Fruit fly (Drosophila melanogaster) whole organism, embryonic: ENCODE measurements around the gene Uch-L5R.
A peak's percentile ranks its signal among the peaks of the same experiment; 100 is the strongest.

Source experiments
- CG10431 ChIP-seq: fragments of 200-800 bp; sonication (Bioruptor generic); optimal IDR thresholded peaks from 3 replicates; lab custom pipeline; 2018; ENCODE audit warnings: missing biosample characterization, mild to moderate bottlenecking, missing genetic modification characterization
- CG10565 ChIP-seq: fragments of 200-800 bp; sonication (Bioruptor generic); optimal IDR thresholded peaks from 3 replicates; lab custom pipeline; 2016; ENCODE audit warnings: missing biosample characterization, mild to moderate bottlenecking, missing genetic modification characterization
- CG11093 ChIP-seq: fragments of 200-800 bp; sonication (Bioruptor generic); IDR thresholded peaks from 3 replicates; pipeline ENCODE4 v1.3.6; 2022; ENCODE audit warnings: missing biosample characterization, missing genetic modification characterization
- CG13287 ChIP-seq: fragments of 200-800 bp; sonication (Bioruptor generic); IDR thresholded peaks from 2 replicates; pipeline ENCODE4 v1.3.6; 2022; ENCODE audit warnings: missing biosample characterization, missing genetic modification characterization; ENCODE audit not compliant: partially characterized antibody
- CG15011 ChIP-seq: fragments of 200-800 bp; sonication (Bioruptor generic); optimal IDR thresholded peaks from 3 replicates; lab custom pipeline; 2018; ENCODE audit warnings: missing biosample characterization, mild to moderate bottlenecking, missing genetic modification characterization
- CG1603 ChIP-seq: fragments of 200-800 bp; sonication (Bioruptor generic); optimal IDR thresholded peaks from 2 replicates; lab custom pipeline; 2019; ENCODE audit warnings: missing biosample characterization, mild to moderate bottlenecking, missing genetic modification characterization, moderate library complexity
- CG16779 ChIP-seq: fragments of 200-800 bp; sonication (Bioruptor generic); IDR thresholded peaks from 2 replicates; pipeline ENCODE4 v1.3.6; 2022; ENCODE audit warnings: missing biosample characterization, missing genetic modification characterization
- CG16815 ChIP-seq: fragments of 200-800 bp; sonication (Bioruptor generic); optimal IDR thresholded peaks from 3 replicates; lab custom pipeline; 2017; ENCODE audit warnings: missing biosample characterization, mild to moderate bottlenecking, missing genetic modification characterization
- CG30020 ChIP-seq: fragments of 200-800 bp; optimal IDR thresholded peaks from 2 replicates; lab custom pipeline; 2019; ENCODE audit warnings: missing biosample characterization, mild to moderate bottlenecking, missing genetic modification characterization, moderate library complexity
- CG31365 ChIP-seq: fragments of 200-800 bp; sonication (Bioruptor generic); optimal IDR thresholded peaks from 2 replicates; lab custom pipeline; 2018; ENCODE audit warnings: missing biosample characterization, mild to moderate bottlenecking, missing genetic modification characterization
- CG33557 ChIP-seq: fragments of 200-800 bp; sonication (Bioruptor generic); optimal IDR thresholded peaks from 2 replicates; lab custom pipeline; 2019; ENCODE audit warnings: missing biosample characterization, mild to moderate bottlenecking, missing genetic modification characterization, moderate library complexity
- CG5953 ChIP-seq: fragments of 200-800 bp; sonication (Bioruptor generic); IDR thresholded peaks from 2 replicates; pipeline ENCODE4 v1.3.6; 2022; ENCODE audit warnings: missing biosample characterization, missing genetic modification characterization
- CG6791 ChIP-seq: fragments of 200-800 bp; sonication (Bioruptor generic); IDR thresholded peaks from 3 replicates; pipeline ENCODE4 v1.3.6; 2022; ENCODE audit warnings: missing biosample characterization, missing genetic modification characterization; ENCODE audit not compliant: partially characterized antibody
- CG6854 ChIP-seq: fragments of 200-800 bp; sonication (Bioruptor generic); optimal IDR thresholded peaks from 3 replicates; lab custom pipeline; 2017; ENCODE audit warnings: missing biosample characterization, mild to moderate bottlenecking, missing genetic modification characterization
- CG7839 ChIP-seq: fragments of 200-800 bp; sonication (Bioruptor generic); optimal IDR thresholded peaks from 3 replicates; lab custom pipeline; 2018; ENCODE audit warnings: missing biosample characterization, mild to moderate bottlenecking, missing genetic modification characterization, moderate library complexity
- CG8924 ChIP-seq: fragments of 200-800 bp; optimal IDR thresholded peaks from 3 replicates; lab custom pipeline; 2019; ENCODE audit warnings: missing biosample characterization, mild to moderate bottlenecking, missing genetic modification characterization, moderate library complexity
- CG8944 ChIP-seq: fragments of 200-800 bp; sonication (Bioruptor generic); optimal IDR thresholded peaks from 3 replicates; lab custom pipeline; 2016; ENCODE audit warnings: missing biosample characterization, missing genetic modification characterization
- CTCF ChIP-seq: fragments of 200-800 bp; sonication (Bioruptor generic); optimal IDR thresholded peaks from 2 replicates; lab custom pipeline; 2017; ENCODE audit warnings: missing biosample characterization, mild to moderate bottlenecking, missing genetic modification characterization, moderate library complexity
- Dip2 ChIP-seq: fragments of 200-800 bp; sonication (Bioruptor generic); IDR thresholded peaks from 2 replicates; pipeline ENCODE4 v1.3.6; 2022; ENCODE audit warnings: missing biosample characterization, missing genetic modification characterization
- Doc3 ChIP-seq: fragments of 200-800 bp; sonication (Bioruptor generic); IDR thresholded peaks from 3 replicates; pipeline ENCODE4 v1.3.6; 2022; ENCODE audit warnings: missing biosample characterization, missing genetic modification characterization; ENCODE audit not compliant: partially characterized antibody
- Fer2 ChIP-seq: fragments of 200-800 bp; sonication (Bioruptor generic); optimal IDR thresholded peaks from 2 replicates; lab custom pipeline; 2018; ENCODE audit warnings: missing biosample characterization, mild to moderate bottlenecking, missing genetic modification characterization, moderate library complexity
- Gug ChIP-seq: fragments of 200-800 bp; sonication (Bioruptor generic); IDR thresholded peaks from 4 replicates; pipeline ENCODE4 v1.3.6; 2022; ENCODE audit warnings: missing biosample characterization, missing genetic modification characterization
- HHEX ChIP-seq: fragments of 200-800 bp; sonication (Bioruptor generic); optimal IDR thresholded peaks from 3 replicates; lab custom pipeline; 2017; ENCODE audit warnings: missing biosample characterization, mild to moderate bottlenecking, missing genetic modification characterization, missing genetic modification reagents
- Jarid2 ChIP-seq: fragments of 200-800 bp; sonication (Bioruptor generic); optimal IDR thresholded peaks from 3 replicates; lab custom pipeline; 2017; ENCODE audit warnings: mild to moderate bottlenecking, missing biosample characterization, missing genetic modification reagents, missing genetic modification characterization
- MESR4 ChIP-seq: fragments of 200-800 bp; sonication (Bioruptor generic); optimal IDR thresholded peaks from 2 replicates; lab custom pipeline; 2018; ENCODE audit warnings: missing biosample characterization, mild to moderate bottlenecking, missing genetic modification characterization, moderate library complexity
- Nf-YA ChIP-seq: fragments of 200-800 bp; sonication (Bioruptor generic); IDR thresholded peaks from 2 replicates; pipeline ENCODE4 v1.3.6; 2022; ENCODE audit warnings: missing biosample characterization, missing genetic modification characterization
- Oli ChIP-seq: fragments of 200-800 bp; sonication (Bioruptor generic); optimal IDR thresholded peaks from 2 replicates; lab custom pipeline; 2018; ENCODE audit warnings: missing biosample characterization, mild to moderate bottlenecking, missing genetic modification characterization, moderate library complexity
- Side ChIP-seq: fragments of 200-800 bp; sonication (Bioruptor generic); optimal IDR thresholded peaks from 2 replicates; lab custom pipeline; 2016; ENCODE audit warnings: missing biosample characterization, missing genetic modification characterization
- Ssrp ChIP-seq: fragments of 200-800 bp; sonication (Bioruptor generic); optimal IDR thresholded peaks from 2 replicates; lab custom pipeline; 2018; ENCODE audit warnings: missing biosample characterization, mild to moderate bottlenecking, missing genetic modification characterization, moderate library complexity
- Trl ChIP-seq, 3 experiments: fragments of >200 bp in 2 of 3; fragments of 200-800 bp in 1 of 3; sonication (Bioruptor generic) in 1 of 3; optimal IDR thresholded peaks; 2 replicates in 1 of 3; 3 replicates in 2 of 3; lab custom pipeline; 2016 to 2017; ENCODE audit warnings: missing biosample characterization in 1 of 3, missing genetic modification characterization in 1 of 3
- Usf ChIP-seq: fragments of 200-800 bp; sonication (Bioruptor generic); optimal IDR thresholded peaks from 2 replicates; lab custom pipeline; 2017; ENCODE audit warnings: missing genotype, missing biosample characterization, missing genetic modification characterization
- Vsx1 ChIP-seq: fragments of 200-800 bp; sonication (Bioruptor generic); optimal IDR thresholded peaks from 2 replicates; lab custom pipeline; 2017; ENCODE audit warnings: missing biosample characterization, mild to moderate bottlenecking, missing genetic modification characterization, missing genetic modification reagents
- al ChIP-seq: fragments of 200-800 bp; sonication (Bioruptor generic); IDR thresholded peaks from 2 replicates; pipeline ENCODE4 v1.3.6; 2022; ENCODE audit warnings: missing biosample characterization, missing genetic modification characterization
- ash1 ChIP-seq: fragments of 200-800 bp; sonication (Bioruptor generic); optimal IDR thresholded peaks from 2 replicates; lab custom pipeline; 2018; ENCODE audit warnings: missing biosample characterization, mild to moderate bottlenecking, missing genetic modification characterization
- bbx ChIP-seq: fragments of 200-800 bp; sonication (Bioruptor generic); IDR thresholded peaks from 2 replicates; pipeline ENCODE4 v1.3.6; 2022; ENCODE audit warnings: missing biosample characterization, missing genetic modification characterization; ENCODE audit not compliant: partially characterized antibody
- crp ChIP-seq, 2 experiments: fragments of 200-800 bp; sonication (Bioruptor generic); optimal IDR thresholded peaks; 2 replicates in 1 of 2; 3 replicates in 1 of 2; lab custom pipeline; 2017; ENCODE audit warnings: missing biosample characterization in 2 of 2, missing genetic modification characterization in 2 of 2, mild to moderate bottlenecking in 1 of 2, moderate library complexity in 1 of 2
- danr ChIP-seq: fragments of 200-800 bp; sonication (Bioruptor generic); IDR thresholded peaks from 2 replicates; pipeline ENCODE4 v1.3.6; 2022; ENCODE audit warnings: missing biosample characterization, missing genetic modification characterization
- emc ChIP-seq: fragments of 200-800 bp; sonication (Bioruptor generic); optimal IDR thresholded peaks from 2 replicates; lab custom pipeline; 2016; ENCODE audit warnings: missing biosample characterization, missing genetic modification characterization
- fd64A ChIP-seq: fragments of 200-800 bp; sonication (Bioruptor generic); optimal IDR thresholded peaks from 3 replicates; lab custom pipeline; 2018; ENCODE audit warnings: missing biosample characterization, mild to moderate bottlenecking, missing genetic modification characterization
- lbe ChIP-seq: fragments of 200-800 bp; sonication (Bioruptor generic); optimal IDR thresholded peaks from 2 replicates; lab custom pipeline; 2016; ENCODE audit warnings: missing biosample characterization, mild to moderate bottlenecking, missing genetic modification characterization
- maf-S ChIP-seq: fragments of 200-800 bp; sonication (Bioruptor generic); optimal IDR thresholded peaks from 2 replicates; lab custom pipeline; 2016; ENCODE audit warnings: missing biosample characterization, missing genetic modification characterization
- nau ChIP-seq: fragments of 200-800 bp; sonication (Bioruptor generic); optimal IDR thresholded peaks from 3 replicates; lab custom pipeline; 2017; ENCODE audit warnings: missing biosample characterization, mild to moderate bottlenecking, missing genetic modification characterization, missing genetic modification reagents
- pan ChIP-seq, 4 experiments: fragments of >200 bp in 3 of 4; fragments of 200-800 bp in 1 of 4; sonication (Bioruptor generic) in 1 of 4; optimal IDR thresholded peaks in 3 of 4; IDR thresholded peaks in 1 of 4; 2 replicates each; pipeline versions ENCODE4 v1.3.6 to Lab custom; 2017 to 2022; ENCODE audit warnings: missing biosample characterization in 2 of 4, missing genetic modification characterization in 2 of 4, mixed read lengths in 1 of 4
- pros ChIP-seq: fragments of 200-800 bp; sonication (Bioruptor generic); optimal IDR thresholded peaks from 3 replicates; lab custom pipeline; 2019; ENCODE audit warnings: missing biosample characterization, mild to moderate bottlenecking, missing genetic modification characterization, moderate library complexity
- run ChIP-seq: fragments of 200-800 bp; sonication (Bioruptor generic); optimal IDR thresholded peaks from 3 replicates; lab custom pipeline; 2018; ENCODE audit warnings: missing biosample characterization, mild to moderate bottlenecking, missing genetic modification characterization
- sim ChIP-seq: fragments of 200-800 bp; sonication (Bioruptor generic); IDR thresholded peaks from 2 replicates; pipeline ENCODE4 v1.3.6; 2022; ENCODE audit warnings: missing biosample characterization, missing genetic modification characterization
- tgo ChIP-seq: fragments of 200-800 bp; sonication (Bioruptor generic); IDR thresholded peaks from 3 replicates; pipeline ENCODE4 v1.3.6; 2022; ENCODE audit warnings: missing biosample characterization, missing genetic modification characterization
- unpg ChIP-seq: fragments of 200-800 bp; sonication (Bioruptor generic); optimal IDR thresholded peaks from 3 replicates; lab custom pipeline; 2018; ENCODE audit warnings: missing biosample characterization, mild to moderate bottlenecking, missing genetic modification characterization, moderate library complexity
- usp ChIP-seq: fragments of >200 bp; optimal IDR thresholded peaks from 2 replicates; lab custom pipeline; 2017; ENCODE audit warnings: missing biosample characterization, missing genetic modification characterization

The Uch-L5R gene

dm6 chrX:12014800-12015389 is 41.5 kb downstream of the Uch-L5R start (continued):
- TF ChIP-seq lbe (GFP tag; lab: Kevin White, UChicago), result peak; percentile 9
- no peak for TF ChIP-seq CG6791 (GFP tag; lab: Robert Waterston, UW)
- no peak for TF ChIP-seq nau (GFP tag; lab: Kevin White, UChicago)
- no peak for TF ChIP-seq MESR4
- TF ChIP-seq CG8924 (tag; lab: Kevin White, UChicago), result peak; percentile 6
- TF ChIP-seq sim, result no peak
- TF ChIP-seq CG30020, result no peak
- TF ChIP-seq maf-S (GFP tag; lab: Kevin White, UChicago), result no peak
- TF ChIP-seq CTCF (GFP tag; lab: Kevin White, UChicago), result no peak
- no peak for TF ChIP-seq usp (GFP tag; lab: Kevin White, UChicago)
- TF ChIP-seq CG16815 (GFP tag; lab: Kevin White, UChicago), result no peak
- no peak for TF ChIP-seq emc (GFP tag; lab: Kevin White, UChicago)
- no peak for TF ChIP-seq Side (GFP tag; lab: Kevin White, UChicago)
- no peak for TF ChIP-seq CG10565 (GFP tag; lab: Kevin White, UChicago)
- no peak for TF ChIP-seq Usf (GFP tag; lab: Kevin White, UChicago)
- TF ChIP-seq Fer2 (tag; lab: Kevin White, UChicago), result no peak
- peak; percentile 17 for TF ChIP-seq Oli (tag; lab: Kevin White, UChicago)
- TF ChIP-seq run (tag; lab: Kevin White, UChicago), result no peak
- no peak for TF ChIP-seq crp (GFP tag; optimal IDR thresholded peaks at IDR 0.05; lab: Kevin White, UChicago)
- peak; percentile 31; the same call in 1 of the 2 replicates for TF ChIP-seq CG13287 (GFP tag; lab: Robert Waterston, UW)
- no peak for TF ChIP-seq CG16779 (GFP tag; lab: Robert Waterston, UW)
- TF ChIP-seq Dip2 (GFP tag; lab: Robert Waterston, UW), result no peak
- TF ChIP-seq Vsx1 (GFP tag; lab: Kevin White, UChicago), result no peak
- no peak for TF ChIP-seq fd64A (GFP tag; lab: Kevin White, UChicago)
- TF ChIP-seq al, result no peak
- no peak for TF ChIP-seq CG5953 (GFP tag; lab: Robert Waterston, UW)
- peak; percentile 14 for TF ChIP-seq HHEX (GFP tag; lab: Kevin White, UChicago)
- peak; percentile 20; the same call in 1 of the 3 replicates for TF ChIP-seq tgo (GFP tag; lab: Robert Waterston, UW)
- TF ChIP-seq Jarid2 (GFP tag; lab: Kevin White, UChicago), result no peak
- TF ChIP-seq CG11093 (GFP tag; lab: Robert Waterston, UW), result no peak
- TF ChIP-seq CG1603 (tag; lab: Kevin White, UChicago), result peak; percentile 10
- TF ChIP-seq Ssrp (tag; lab: Kevin White, UChicago), result peak; percentile 1
- TF ChIP-seq CG7839 (tag; lab: Kevin White, UChicago), result peak; percentile 44
- TF ChIP-seq Nf-YA (GFP tag; lab: Robert Waterston, UW), result no peak; the same call in 1 of the 2 replicates
- no peak for TF ChIP-seq ash1 (GFP tag; lab: Kevin White, UChicago)
- 0 out of 2 replicates have a peak, but pooled peaks have one; percentile 7 for TF ChIP-seq bbx (GFP tag; lab: Robert Waterston, UW)
- no peak for TF ChIP-seq CG6854 (GFP tag; lab: Kevin White, UChicago)
- peak; percentile 27; the same call in 2 of the 4 replicates for TF ChIP-seq Gug (GFP tag; lab: Robert Waterston, UW)
- no peak for TF ChIP-seq Trl (optimal IDR thresholded peaks at IDR 0.05; lab: Kevin White, UChicago)
- TF ChIP-seq Trl (GFP tag; optimal IDR thresholded peaks at IDR 0.05; lab: Kevin White, UChicago), result no peak
- no peak for TF ChIP-seq CG8944
- TF ChIP-seq pan (optimal IDR thresholded peaks at IDR 0.05; lab: Kevin White, UChicago), result no peak
- TF ChIP-seq pan (GFP tag; optimal IDR thresholded peaks at IDR 0.05 in 1 of 2, IDR thresholded peaks at IDR 0.05 in 1 of 2), result peak in 1 of 2 experiments; percentile 68
- no peak for TF ChIP-seq Doc3 (GFP tag; lab: Robert Waterston, UW)
- TF ChIP-seq pros (GFP tag; lab: Kevin White, UChicago), result no peak
- TF ChIP-seq danr (GFP tag; lab: Robert Waterston, UW), result no peak
- no peak for TF ChIP-seq CG31365 (tag; lab: Kevin White, UChicago)
- peak; percentile 29 for TF ChIP-seq unpg (GFP tag; lab: Kevin White, UChicago)
- no peak for TF ChIP-seq CG15011 (GFP tag; lab: Kevin White, UChicago)
- no peak for TF ChIP-seq CG10431 (GFP tag; lab: Kevin White, UChicago)
- TF ChIP-seq CG33557 (GFP tag; lab: Kevin White, UChicago), result no peak
